Worm (Caenorhabditis elegans): Measurements from ENCODE around the gene twk-18.

Gene twk-18

DNA sequence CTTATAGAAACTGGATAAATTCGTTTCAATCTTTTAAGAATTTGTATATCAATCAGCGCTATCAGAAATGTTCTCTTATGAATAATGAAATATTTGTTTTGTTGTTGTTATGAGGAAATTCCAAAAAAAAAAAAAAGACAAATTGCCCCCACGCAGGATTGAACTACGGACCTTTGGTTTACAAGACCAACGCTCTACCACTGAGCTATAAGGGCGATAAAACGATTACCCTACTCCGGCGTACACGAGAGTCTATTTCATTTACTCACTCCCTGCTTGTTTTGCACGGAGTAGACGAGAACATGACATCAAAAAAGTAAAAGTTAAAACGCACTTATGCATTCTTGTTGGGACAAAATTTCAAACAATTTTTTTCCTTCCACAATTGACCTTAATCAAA, 36.3 kb downstream of the twk-18 start (continued):
- TF ChIP-seq Y105C5A.15 (GFP tag; IDR thresholded peaks at IDR 0.05): no peak
- TF ChIP-seq jun-1 (tag; optimal IDR thresholded peaks at IDR 0.05): no peak
- peak; percentile 36 for TF ChIP-seq zfp-2 (tag; optimal IDR thresholded peaks at IDR 0.05)
- peak; percentile 50 for TF ChIP-seq gei-8 (GFP tag; optimal IDR thresholded peaks at IDR 0.05)
- peak; percentile 95 for TF ChIP-seq aha-1 (tag)
- TF ChIP-seq ctbp-1 (GFP tag; IDR thresholded peaks at IDR 0.05): peak; percentile 85
- TF ChIP-seq F10B5.3 (tag; optimal IDR thresholded peaks at IDR 0.05): peak; percentile 31
- TF ChIP-seq dmd-6 (GFP tag; IDR thresholded peaks at IDR 0.05): peak; percentile 54
- no peak for TF ChIP-seq spr-3 (GFP tag; optimal IDR thresholded peaks at IDR 0.05)

DNA sequence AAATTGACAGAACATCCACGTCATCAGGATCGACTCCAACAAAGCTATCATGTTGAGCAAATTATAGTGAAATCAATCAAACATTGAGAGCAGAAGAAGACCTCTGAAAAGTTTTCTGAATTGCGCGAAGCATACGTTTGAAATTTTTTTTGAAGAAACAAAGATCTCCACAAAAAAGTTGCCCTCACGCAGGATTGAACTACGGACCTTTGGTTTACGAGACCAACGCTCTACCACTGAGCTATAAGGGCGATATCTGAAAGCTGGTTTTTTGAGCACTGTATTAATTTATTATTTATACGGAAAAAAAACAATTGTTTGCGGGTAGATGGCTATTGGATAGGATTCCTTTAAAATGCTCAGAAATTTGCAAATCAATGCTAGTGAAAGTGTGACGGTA, 37.6 kb downstream of the twk-18 start:
- TF ChIP-seq lin-13 (GFP tag; optimal IDR thresholded peaks at IDR 0.05): no peak
- TF ChIP-seq R02D3.7 (tag; optimal IDR thresholded peaks at IDR 0.05): no peak
- no peak for TF ChIP-seq T26A8.4 (GFP tag; IDR thresholded peaks at IDR 0.05)
- TF ChIP-seq egl-27 (tag; optimal IDR thresholded peaks at IDR 0.05): no peak
- no peak for TF ChIP-seq lin-15B (tag; optimal IDR thresholded peaks at IDR 0.05)
- no peak for TF ChIP-seq dmd-6 (GFP tag; IDR thresholded peaks at IDR 0.05)
- no peak for TF ChIP-seq set-16 (GFP tag; IDR thresholded peaks at IDR 0.05)
- TF ChIP-seq ceh-20 (GFP tag; IDR thresholded peaks at IDR 0.05): no peak

DNA sequence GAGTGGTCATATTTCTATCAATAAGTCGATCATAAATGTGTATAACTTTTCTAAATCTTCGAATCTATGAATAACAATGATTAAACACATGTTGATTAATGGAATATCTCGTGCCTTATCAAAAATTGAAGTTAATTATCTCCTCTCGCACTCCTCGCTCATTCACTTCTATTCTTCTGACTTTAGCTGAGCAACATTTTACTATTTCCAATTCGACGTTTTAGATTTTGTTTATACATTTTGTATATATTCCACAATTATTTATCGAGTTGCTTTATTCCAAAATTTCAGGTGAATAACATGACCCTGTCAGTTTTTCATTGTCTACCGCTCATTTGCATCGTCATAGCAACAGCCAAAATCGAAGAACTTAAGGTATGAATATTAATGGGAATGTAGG, 39.4 kb downstream of the twk-18 start, which contains the start of gene T25B6.3:
Gene T25B6.3, plus strand, starts transcription at position 301 of the 400 bp plus-strand sequence.
- no peak for TF ChIP-seq rbr-2 (tag; optimal IDR thresholded peaks at IDR 0.05)
- no peak for TF ChIP-seq zag-1 (tag; optimal IDR thresholded peaks at IDR 0.05)
- no peak for TF ChIP-seq dmd-6 (GFP tag; IDR thresholded peaks at IDR 0.05)
- peak; percentile 34 for TF ChIP-seq aha-1 (tag)
- TF ChIP-seq unc-130 (GFP tag; optimal IDR thresholded peaks at IDR 0.05): no peak

DNA sequence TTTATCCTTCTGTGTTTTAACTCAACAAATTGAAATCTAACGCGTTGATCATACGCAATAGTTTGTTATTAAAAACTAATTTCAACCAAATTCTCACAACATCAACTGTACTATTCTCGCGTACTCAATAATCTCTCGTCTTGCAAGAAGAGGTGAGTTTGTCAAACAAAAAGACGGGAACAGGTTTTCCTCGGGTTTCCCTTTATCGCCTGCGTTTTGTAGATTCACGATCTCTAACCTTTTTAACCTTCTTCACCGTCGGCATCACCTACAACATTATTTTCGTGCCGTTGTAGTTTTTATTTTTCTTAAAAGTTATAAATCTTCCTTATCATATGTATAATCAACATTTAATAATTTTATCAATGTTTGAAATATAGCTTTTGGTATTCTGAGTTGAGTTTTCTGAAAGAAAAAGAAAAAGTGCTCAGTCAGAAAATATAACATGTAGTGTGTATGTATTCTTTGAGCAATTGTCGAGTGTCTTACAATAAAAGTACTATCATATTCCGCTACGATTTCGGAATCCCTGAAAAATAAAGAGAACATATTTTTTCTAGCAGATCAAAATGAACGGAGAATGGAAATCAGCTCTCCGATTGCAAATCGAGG, 41.1 kb downstream of the twk-18 start, which contains the start of gene snf-12:
Gene snf-12, plus strand, starts transcription at position 562 of the 612 bp plus-strand sequence.
- peak; percentile 7 for TF ChIP-seq nhr-25 (tag; optimal IDR thresholded peaks at IDR 0.05; ENCODE audit: borderline replicate concordance, insufficient read depth)
- TF ChIP-seq ceh-44 (GFP tag; IDR thresholded peaks at IDR 0.05): no peak
- TF ChIP-seq aha-1 (tag): peak; percentile 64
- peak; percentile 50 for TF ChIP-seq nhr-28 (tag; optimal IDR thresholded peaks at IDR 0.05)

DNA sequence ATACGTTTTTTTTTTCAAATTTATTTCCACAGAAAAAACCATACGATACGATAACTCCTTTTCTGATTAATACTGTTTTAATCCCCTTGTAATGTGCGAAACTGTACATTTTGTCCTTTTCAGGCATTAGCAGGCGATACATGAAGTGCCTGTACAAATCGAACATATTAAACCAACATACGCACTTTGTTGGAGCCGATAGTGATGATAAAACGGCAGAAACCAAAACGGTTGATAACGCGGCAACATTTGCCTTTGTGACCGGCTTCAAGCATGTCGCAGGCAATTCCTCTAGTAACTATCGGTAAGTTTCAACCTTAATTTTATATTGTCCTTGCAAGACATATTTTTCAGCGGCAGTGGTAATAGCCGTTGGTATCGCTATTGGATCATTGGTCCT, 46.4 kb downstream of the twk-18 start, which contains the start of gene nep-22:
Gene nep-22, plus strand, starts transcription at position 245 of the 400 bp plus-strand sequence.
- peak; percentile 53 for TF ChIP-seq nhr-28 (tag; optimal IDR thresholded peaks at IDR 0.05)
- no peak for TF ChIP-seq nhr-42 (GFP tag; IDR thresholded peaks at IDR 0.05)
- peak; percentile 87 for TF ChIP-seq pqm-1 (tag; optimal IDR thresholded peaks at IDR 0.05)
- TF ChIP-seq aha-1 (tag): no peak
- TF ChIP-seq mxl-3 (GFP tag; optimal IDR thresholded peaks at IDR 0.05): no peak
- TF ChIP-seq daf-12 (tag; optimal IDR thresholded peaks at IDR 0.05): no peak
- TF ChIP-seq saeg-2 (GFP tag; IDR thresholded peaks at IDR 0.05): no peak
- no peak for TF ChIP-seq nhr-25 (tag; optimal IDR thresholded peaks at IDR 0.05; ENCODE audit: borderline replicate concordance, insufficient read depth)
- TF ChIP-seq zag-1 (tag; optimal IDR thresholded peaks at IDR 0.05): no peak
- peak; percentile 57 for TF ChIP-seq dmd-6 (GFP tag; IDR thresholded peaks at IDR 0.05)
- TF ChIP-seq Y48G9A.11 (GFP tag; IDR thresholded peaks at IDR 0.05): no peak
- no peak for TF ChIP-seq nhr-48 (tag; optimal IDR thresholded peaks at IDR 0.05)
- no peak for TF ChIP-seq vab-7 (GFP tag; IDR thresholded peaks at IDR 0.05)
- no peak for TF ChIP-seq egl-27 (tag; optimal IDR thresholded peaks at IDR 0.05)
- no peak for TF ChIP-seq mdt-29 (GFP tag; IDR thresholded peaks at IDR 0.05)
- TF ChIP-seq gei-8 (GFP tag; optimal IDR thresholded peaks at IDR 0.05): no peak
- no peak for TF ChIP-seq Y5F2A.4 (GFP tag; optimal IDR thresholded peaks at IDR 0.05)
- no peak for TF ChIP-seq unc-62 (GFP tag; optimal IDR thresholded peaks at IDR 0.05 in 1 of 2)
- TF ChIP-seq unc-62 (tag; optimal IDR thresholded peaks at IDR 0.05): no peak
- TF ChIP-seq jun-1 (tag; optimal IDR thresholded peaks at IDR 0.05): no peak
- no peak for TF ChIP-seq ZK337.2 (GFP tag; IDR thresholded peaks at IDR 0.05)
- TF ChIP-seq snpc-4 (tag; optimal IDR thresholded peaks at IDR 0.05): no peak
- no peak for TF ChIP-seq spr-3 (GFP tag; optimal IDR thresholded peaks at IDR 0.05)
- no peak for TF ChIP-seq sdz-12 (GFP tag; optimal IDR thresholded peaks at IDR 0.05)
- no peak for TF ChIP-seq unc-130 (GFP tag; optimal IDR thresholded peaks at IDR 0.05)
- no peak for TF ChIP-seq dpl-1 (GFP tag; optimal IDR thresholded peaks at IDR 0.05)
- no peak for TF ChIP-seq ztf-7 (tag; optimal IDR thresholded peaks at IDR 0.05)
- no peak for TF ChIP-seq lsy-2 (tag; optimal IDR thresholded peaks at IDR 0.05)
- no peak for TF ChIP-seq mep-1 (tag; optimal IDR thresholded peaks at IDR 0.05)
- no peak for TF ChIP-seq lin-38 (GFP tag; IDR thresholded peaks at IDR 0.05)
- TF ChIP-seq ceh-20 (GFP tag; IDR thresholded peaks at IDR 0.05): no peak
